Fruit fly (Drosophila melanogaster): ENCODE measurements around the gene Chd1.

- no peak for TF ChIP-seq psq (optimal IDR thresholded peaks at IDR 0.05)
- no peak for TF ChIP-seq usp (GFP tag; optimal IDR thresholded peaks at IDR 0.05)
- TF ChIP-seq Dll (optimal IDR thresholded peaks at IDR 0.05): no peak
- no peak for TF ChIP-seq CG8478 (optimal IDR thresholded peaks at IDR 0.05)
Measured at dm6 chr2L:2944509-2944908, 43.0 kb downstream of the Chd1 start.

Measured in whole organism.